Fruit fly (Drosophila melanogaster): ENCODE results near the gene CG42633.

DNA sequence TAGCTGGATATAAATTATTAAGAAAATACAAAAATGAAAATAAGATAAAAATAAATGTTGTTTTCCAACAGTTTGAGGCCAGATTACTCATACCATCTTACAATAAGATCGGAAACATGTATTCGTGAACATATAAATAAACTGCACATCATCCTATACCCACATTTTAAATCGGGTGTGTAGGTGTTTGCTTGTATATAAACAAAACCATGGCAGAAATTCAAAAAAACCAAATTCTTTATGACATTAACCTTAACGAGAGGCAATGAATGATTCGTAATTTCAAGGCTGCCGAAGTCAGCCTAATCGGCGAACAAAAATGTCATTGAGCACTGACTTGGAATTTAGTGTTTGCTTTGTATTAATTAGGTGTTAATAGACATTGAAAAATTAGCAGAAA is 3.9 kb downstream of the CG42633 start:
- TF ChIP-seq EcR (GFP tag; optimal IDR thresholded peaks at IDR 0.05) (no peak), CG34367 (tag; optimal IDR thresholded peaks at IDR 0.05) (no peak), CG10348 (GFP tag; IDR thresholded peaks at IDR 0.05) (no peak), CG15710 (tag; optimal IDR thresholded peaks at IDR 0.05) (no peak), CG8159 (tag; optimal IDR thresholded peaks at IDR 0.05) (no peak)
